Worm (Caenorhabditis elegans) whole organism, L3 larva: ENCODE data around the gene F36H9.5.

ENCODE experiments used
- ama-1 ChIP-seq: fragments of 150-350 bp; optimal IDR thresholded peaks from 2 replicates; lab custom pipeline; 2018
- daf-12 ChIP-seq: fragments of 150-350 bp; optimal IDR thresholded peaks from 2 replicates; lab custom pipeline; 2014; ENCODE audit warnings: missing biosample characterization, missing genetic modification reagents, missing genetic modification characterization
- elt-3 ChIP-seq, 3 experiments: fragments of 150-350 bp in 1 of 3; sonication (generic microtip) in 2 of 3; optimal IDR thresholded peaks; 2 replicates in 2 of 3; 4 replicates in 1 of 3; lab custom pipeline; 2014 to 2017; ENCODE audit warnings: missing biosample characterization in 3 of 3, missing genetic modification characterization in 3 of 3
- fkh-10 ChIP-seq: sonication (generic microtip); optimal IDR thresholded peaks from 2 replicates; lab custom pipeline; 2017; ENCODE audit warnings: missing biosample characterization, missing genetic modification reagents, missing genetic modification characterization
- nhr-11 ChIP-seq: fragments of 150-350 bp; optimal IDR thresholded peaks from 2 replicates; lab custom pipeline; 2014; ENCODE audit warnings: missing biosample characterization, missing genetic modification characterization
- nhr-43 ChIP-seq: sonication (generic microtip); optimal IDR thresholded peaks from 2 replicates; lab custom pipeline; 2016; ENCODE audit warnings: mild to moderate bottlenecking, missing genetic modification characterization, missing compliant biosample characterization; ENCODE audit not compliant: poor library complexity, severe bottlenecking
- snpc-4 ChIP-seq: fragments of 150-350 bp; optimal IDR thresholded peaks from 2 replicates; lab custom pipeline; 2014; ENCODE audit warnings: missing biosample characterization, missing genetic modification characterization
- ztf-11 ChIP-seq: fragments of 150-350 bp; optimal IDR thresholded peaks from 2 replicates; lab custom pipeline; 2014; ENCODE audit warnings: missing biosample characterization, missing genetic modification characterization

- no peak for TF ChIP-seq nhr-11 (tag; lab: Kevin White, UChicago)
- TF ChIP-seq elt-3 (tag; optimal IDR thresholded peaks at IDR 0.05; lab: Kevin White, UChicago), result no peak
- no peak for TF ChIP-seq daf-12 (tag; lab: Kevin White, UChicago)
- no peak for TF ChIP-seq ama-1 (lab: Kevin White, UChicago)
- no peak for TF ChIP-seq snpc-4
- no peak for TF ChIP-seq fkh-10
- TF ChIP-seq nhr-43, result no peak
- no peak for TF ChIP-seq ztf-11 (tag; lab: Kevin White, UChicago)
Measured at ce11 chrV:1797900-1798299, 16.1 kb upstream of the F36H9.5 start, which contains the start of gene F36H9.10.
